Worm (Caenorhabditis elegans): ENCODE data around the gene apc-10.

Gene apc-10

DNA sequence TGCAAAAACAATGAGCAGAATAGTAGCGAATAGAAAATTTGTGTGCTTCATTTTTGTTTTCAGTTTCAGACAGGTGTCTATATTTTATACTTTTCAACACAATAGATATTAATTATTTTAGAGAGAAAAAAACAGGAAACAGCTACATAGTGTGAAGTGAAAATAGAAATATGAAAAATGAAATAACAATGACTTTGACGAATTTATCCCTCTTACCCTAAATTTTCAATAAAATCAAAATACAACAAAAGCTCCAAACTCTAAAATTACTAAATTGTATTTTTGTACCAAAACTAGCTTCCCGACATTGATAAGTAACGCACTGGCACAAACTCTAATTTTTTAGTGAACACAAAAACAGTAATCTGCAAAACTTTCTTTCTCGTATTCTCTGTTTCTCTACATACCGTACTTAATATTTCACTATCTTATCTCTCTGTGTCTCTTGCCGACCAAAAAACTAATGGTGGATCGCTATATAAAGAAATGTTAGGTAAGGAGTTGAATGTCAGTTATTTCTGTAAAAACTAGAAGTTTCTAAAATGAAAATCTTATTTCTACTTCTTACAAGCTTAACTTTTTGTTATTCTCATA lies 30.9 kb downstream of the apc-10 start, which contains the start of the genes col-151 and ugt-1:
col-151 (minus strand) TSS at position 51 of the 594 bp plus-strand sequence.
ugt-1 (plus strand) TSS at position 491 of the 594 bp plus-strand sequence.
- TF ChIP-seq bed-3 (GFP tag; optimal IDR thresholded peaks at IDR 0.05): no peak
- no peak for TF ChIP-seq mep-1 (tag; optimal IDR thresholded peaks at IDR 0.05)
- no peak for TF ChIP-seq elt-3 (tag; optimal IDR thresholded peaks at IDR 0.05)
- no peak for TF ChIP-seq mab-5 (tag; optimal IDR thresholded peaks at IDR 0.05)
- no peak for TF ChIP-seq elt-1 (tag; optimal IDR thresholded peaks at IDR 0.05; ENCODE audit: borderline replicate concordance, insufficient read depth)
- no peak for TF ChIP-seq sem-2 (GFP tag; optimal IDR thresholded peaks at IDR 0.05)
- no peak for TF ChIP-seq ceh-83 (GFP tag; optimal IDR thresholded peaks at IDR 0.05)
- TF ChIP-seq pha-4 (tag; optimal IDR thresholded peaks at IDR 0.05): no peak
- TF ChIP-seq flh-1 (GFP tag; optimal IDR thresholded peaks at IDR 0.05): no peak
- TF ChIP-seq unc-62 (GFP tag; optimal IDR thresholded peaks at IDR 0.05): no peak
- no peak for TF ChIP-seq cnd-1 (tag; optimal IDR thresholded peaks at IDR 0.05)
- TF ChIP-seq nhr-76 (tag; optimal IDR thresholded peaks at IDR 0.05): no peak
- no peak for TF ChIP-seq nhr-28 (tag; optimal IDR thresholded peaks at IDR 0.05)
- no peak for TF ChIP-seq unc-120 (tag; optimal IDR thresholded peaks at IDR 0.05; ENCODE audit: poor library complexity, severe bottlenecking)

- TF ChIP-seq mab-5 (tag; optimal IDR thresholded peaks at IDR 0.05): no peak
- TF ChIP-seq elt-3 (tag; optimal IDR thresholded peaks at IDR 0.05): no peak
- TF ChIP-seq mep-1 (tag; optimal IDR thresholded peaks at IDR 0.05): no peak
- TF ChIP-seq ceh-39 (tag; optimal IDR thresholded peaks at IDR 0.05): no peak
- no peak for TF ChIP-seq sem-2 (GFP tag; optimal IDR thresholded peaks at IDR 0.05)
- no peak for TF ChIP-seq ces-1 (GFP tag; optimal IDR thresholded peaks at IDR 0.05)
- no peak for TF ChIP-seq tbx-8 (GFP tag; optimal IDR thresholded peaks at IDR 0.05)
Observed at ce11 chrV:10393708-10394107, 32.4 kb downstream of the apc-10 start.

DNA sequence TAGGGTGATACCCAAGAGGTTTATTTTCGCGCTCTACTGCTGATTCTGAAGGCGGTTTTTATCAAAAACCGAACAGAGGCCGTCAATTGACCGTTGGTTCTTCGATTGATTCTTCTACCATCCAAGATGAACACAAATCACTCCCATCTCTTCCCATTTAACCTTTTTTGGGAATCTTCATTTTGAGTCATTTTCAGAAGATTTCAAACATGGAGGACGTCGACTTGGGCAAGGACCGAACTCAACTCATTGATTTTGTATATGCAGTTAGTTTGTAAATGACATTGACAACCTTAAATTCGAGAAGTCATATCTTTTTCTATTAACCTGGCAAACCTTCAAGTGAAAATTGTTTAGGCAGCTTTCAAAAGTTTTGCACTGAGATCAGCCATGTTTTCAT lies 37.8 kb downstream of the apc-10 start, which contains the start of gene AC3.5:
AC3.5 (plus strand) TSS at position 210 of the 400 bp plus-strand sequence.
- TF ChIP-seq elt-3 (tag; optimal IDR thresholded peaks at IDR 0.05) (no peak), mls-2 (tag; optimal IDR thresholded peaks at IDR 0.05) (no peak), snpc-4 (tag; optimal IDR thresholded peaks at IDR 0.05) (no peak)

DNA sequence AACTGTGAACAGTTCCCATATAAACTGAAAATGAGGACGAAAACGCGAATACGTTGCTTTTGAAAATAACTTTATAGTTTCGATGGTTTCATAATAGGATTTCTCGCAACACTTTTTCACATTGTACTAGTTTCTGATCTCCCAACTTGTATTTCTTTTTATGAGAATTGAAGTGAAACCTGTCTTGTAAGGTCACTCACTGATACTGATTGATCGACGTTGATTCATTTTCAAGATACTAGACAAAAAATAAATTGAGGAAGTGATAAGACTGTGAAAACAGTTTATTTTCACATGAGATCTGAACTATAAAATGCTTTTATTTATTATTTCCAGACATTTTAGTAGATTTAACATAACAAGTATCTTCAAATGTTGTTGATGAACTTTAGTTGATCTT lies 38.7 kb downstream of the apc-10 start:
- TF ChIP-seq snpc-4 (tag; optimal IDR thresholded peaks at IDR 0.05): no peak
- TF ChIP-seq nhr-12 (tag; optimal IDR thresholded peaks at IDR 0.05): no peak

DNA sequence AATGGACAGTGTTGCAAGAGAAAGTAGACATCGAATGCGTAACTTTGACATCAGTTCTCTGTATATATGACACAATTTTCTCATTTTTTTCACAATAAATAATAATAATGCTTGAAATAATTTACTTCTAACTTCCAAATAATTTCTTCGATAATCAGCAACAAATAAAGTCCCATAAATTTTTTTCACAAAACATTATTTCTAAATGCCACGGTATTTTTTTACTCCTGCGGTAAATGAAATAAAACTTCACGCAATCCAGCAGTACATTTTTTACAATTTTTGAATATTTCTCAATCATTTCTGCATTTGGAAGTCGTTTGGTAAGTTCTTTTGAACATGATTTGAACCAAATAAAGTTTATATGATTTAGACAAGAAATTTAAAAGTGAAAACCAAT lies 42.2 kb downstream of the apc-10 start, which contains the start of gene spe-10:
spe-10 (plus strand) TSS at position 301 of the 400 bp plus-strand sequence.
- no peak for TF ChIP-seq nhr-2 (tag; optimal IDR thresholded peaks at IDR 0.05)
- no peak for TF ChIP-seq elt-3 (tag; optimal IDR thresholded peaks at IDR 0.05)
- TF ChIP-seq M03D4.4 (tag; optimal IDR thresholded peaks at IDR 0.05): no peak

DNA sequence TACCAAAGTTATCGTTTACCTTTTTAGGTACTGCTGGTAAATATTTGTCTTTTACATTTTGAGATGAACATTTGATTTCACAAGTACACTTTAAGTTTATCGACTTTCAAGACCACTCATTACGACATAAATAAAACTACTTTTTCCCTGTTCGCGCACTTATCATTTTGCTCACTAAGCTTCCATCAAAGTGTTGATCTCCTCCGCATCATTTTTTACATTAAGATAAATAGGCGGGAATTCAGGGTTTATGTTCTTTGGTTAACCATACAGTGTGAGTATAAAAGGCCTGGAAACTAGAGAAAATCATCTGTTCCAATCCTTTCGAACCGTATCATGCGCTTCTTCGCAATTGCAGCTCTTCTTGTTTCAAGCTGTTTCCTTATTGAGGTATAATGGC lies 44.0 kb downstream of the apc-10 start, which contains the start of gene pqn-2:
pqn-2 (plus strand) TSS at position 301 of the 400 bp plus-strand sequence.
- TF ChIP-seq lin-32 (GFP tag; optimal IDR thresholded peaks at IDR 0.05) (no peak), ceh-43 (GFP tag; optimal IDR thresholded peaks at IDR 0.05) (no peak), ztf-11 (tag; optimal IDR thresholded peaks at IDR 0.05) (no peak), drap-1 (GFP tag; optimal IDR thresholded peaks at IDR 0.05) (no peak), mls-2 (tag; optimal IDR thresholded peaks at IDR 0.05) (no peak), sptf-1 (tag; optimal IDR thresholded peaks at IDR 0.05) (no peak), flh-1 (GFP tag; optimal IDR thresholded peaks at IDR 0.05) (no peak)

DNA sequence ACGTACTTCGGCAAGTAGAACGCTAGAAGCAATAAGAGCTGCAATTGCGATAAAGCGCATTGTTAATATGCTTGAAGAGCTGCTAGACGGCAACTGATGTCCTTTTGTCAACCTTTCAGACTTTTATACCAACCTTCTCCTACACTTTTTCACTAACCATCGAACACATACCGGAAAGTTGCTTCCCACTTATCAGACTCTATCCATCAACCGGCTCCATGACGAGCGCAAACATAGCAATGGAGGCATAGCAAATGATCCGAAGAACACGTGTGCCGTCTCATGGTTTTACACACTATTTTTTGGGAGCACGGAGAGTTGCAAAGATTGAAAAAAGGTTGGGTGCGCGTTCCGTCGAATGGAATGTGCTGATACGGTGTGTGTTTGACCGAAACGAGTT lies 44.4 kb downstream of the apc-10 start, which contains the start of gene abu-1:
abu-1 (minus strand) TSS at position 101 of the 400 bp plus-strand sequence.
- TF ChIP-seq nhr-28 (tag; optimal IDR thresholded peaks at IDR 0.05): no peak
- TF ChIP-seq pha-4 (tag; optimal IDR thresholded peaks at IDR 0.05): no peak
- TF ChIP-seq lin-32 (GFP tag; optimal IDR thresholded peaks at IDR 0.05): no peak
- TF ChIP-seq zip-8 (tag; optimal IDR thresholded peaks at IDR 0.05): no peak
- TF ChIP-seq blmp-1 (tag; optimal IDR thresholded peaks at IDR 0.05): no peak
- TF ChIP-seq unc-120 (tag; optimal IDR thresholded peaks at IDR 0.05; ENCODE audit: poor library complexity, severe bottlenecking): no peak
- TF ChIP-seq ztf-11 (tag; optimal IDR thresholded peaks at IDR 0.05): no peak
- TF ChIP-seq ham-2 (GFP tag; optimal IDR thresholded peaks at IDR 0.05): no peak
- no peak for TF ChIP-seq mls-2 (tag; optimal IDR thresholded peaks at IDR 0.05)
- TF ChIP-seq tbx-8 (GFP tag; optimal IDR thresholded peaks at IDR 0.05): no peak
- TF ChIP-seq bed-3 (GFP tag; optimal IDR thresholded peaks at IDR 0.05): no peak
- no peak for TF ChIP-seq drap-1 (GFP tag; optimal IDR thresholded peaks at IDR 0.05)
- TF ChIP-seq sptf-1 (tag; optimal IDR thresholded peaks at IDR 0.05): no peak
- TF ChIP-seq unc-62 (GFP tag; optimal IDR thresholded peaks at IDR 0.05): no peak
- no peak for TF ChIP-seq M03D4.4 (tag; optimal IDR thresholded peaks at IDR 0.05)

All from whole organism, mixed stage, embryonic.